Fruit fly (Drosophila melanogaster): ENCODE results near the gene Cht7.

Gene Cht7

dm6 chr3L:3149060-3149872 lies 42.5 kb upstream of the Cht7 start (continued):
- TF ChIP-seq Sry-δ (GFP tag; optimal IDR thresholded peaks at IDR 0.05) (no peak), mld (GFP tag; IDR thresholded peaks at IDR 0.05; ENCODE audit: partially characterized antibody) (no peak), CG31224 (GFP tag; IDR thresholded peaks at IDR 0.05) (no peak), Hsf (GFP tag; optimal IDR thresholded peaks at IDR 0.05) (no peak), amos (GFP tag; IDR thresholded peaks at IDR 0.05; ENCODE audit: partially characterized antibody) (peak; percentile 51; the same call in 1 of the 2 replicates), ranshi (GFP tag; IDR thresholded peaks at IDR 0.05) (peak; percentile 23; the same call in 1 of the 2 replicates), CG10543 (GFP tag; optimal IDR thresholded peaks at IDR 0.05) (peak; percentile 96), gro (GFP tag; optimal IDR thresholded peaks at IDR 0.05) (peak; percentile 44), aop (GFP tag; IDR thresholded peaks at IDR 0.05) (no peak), pros (GFP tag; optimal IDR thresholded peaks at IDR 0.05) (peak; percentile 90), Stat92E (GFP tag; optimal IDR thresholded peaks at IDR 0.05) (no peak), Xbp1 (GFP tag; optimal IDR thresholded peaks at IDR 0.05) (no peak), pfk (GFP tag; optimal IDR thresholded peaks at IDR 0.05) (peak; percentile 30), Ada2b (GFP tag; IDR thresholded peaks at IDR 0.05) (no peak), CG1832 (GFP tag; optimal IDR thresholded peaks at IDR 0.05) (peak; percentile 82), eyg (GFP tag; optimal IDR thresholded peaks at IDR 0.05) (peak; percentile 1), ab (GFP tag; optimal IDR thresholded peaks at IDR 0.05) (no peak), zfh1 (GFP tag; IDR thresholded peaks at IDR 0.05) (0 out of 3 replicates have a peak, but pooled peaks have one; percentile 32), cwo (GFP tag; optimal IDR thresholded peaks at IDR 0.05) (peak; percentile 46), rib (GFP tag; IDR thresholded peaks at IDR 0.05) (peak; percentile 86), cg (GFP tag; optimal IDR thresholded peaks at IDR 0.05) (peak; percentile 93), phol (tag; optimal IDR thresholded peaks at IDR 0.05) (no peak), CG15479 (GFP tag; optimal IDR thresholded peaks at IDR 0.05) (peak; percentile 6), CG6854 (GFP tag; optimal IDR thresholded peaks at IDR 0.05) (peak; percentile 45), CG14965 (GFP tag; optimal IDR thresholded peaks at IDR 0.05; ENCODE audit: borderline replicate concordance) (no peak), CG17328 (GFP tag; IDR thresholded peaks at IDR 0.05) (no peak), nom (GFP tag; optimal IDR thresholded peaks at IDR 0.05) (peak; percentile 25), CG2712 (tag; optimal IDR thresholded peaks at IDR 0.05) (no peak), CG10565 (GFP tag; optimal IDR thresholded peaks at IDR 0.05) (no peak), CG3847 (GFP tag; IDR thresholded peaks at IDR 0.05) (0 out of 2 replicates have a peak, but pooled peaks have one; percentile 6), cad (GFP tag; optimal IDR thresholded peaks at IDR 0.05) (no peak), Atf-2 (GFP tag; optimal IDR thresholded peaks at IDR 0.05) (no peak), CG3163 (GFP tag; optimal IDR thresholded peaks at IDR 0.05) (no peak), Oli (tag; optimal IDR thresholded peaks at IDR 0.05) (no peak), CG4854 (GFP tag; optimal IDR thresholded peaks at IDR 0.05) (no peak), pb (GFP tag; optimal IDR thresholded peaks at IDR 0.05) (no peak), CG16863 (GFP tag; optimal IDR thresholded peaks at IDR 0.05) (no peak), YL-1 (GFP tag; optimal IDR thresholded peaks at IDR 0.05) (peak; percentile 85), abd-A (tag; optimal IDR thresholded peaks at IDR 0.05) (peak; percentile 99), Hmr (GFP tag; optimal IDR thresholded peaks at IDR 0.05) (no peak), Ets97D (GFP tag; optimal IDR thresholded peaks at IDR 0.05) (no peak), CG17385 (GFP tag; optimal IDR thresholded peaks at IDR 0.05) (peak; percentile 82), CG18599 (GFP tag; optimal IDR thresholded peaks at IDR 0.05) (peak; percentile 63), HmgZ (tag; optimal IDR thresholded peaks at IDR 0.05) (peak; percentile 50), zfh2 (GFP tag; optimal IDR thresholded peaks at IDR 0.05) (no peak), CG17912 (GFP tag; optimal IDR thresholded peaks at IDR 0.05) (peak; percentile 23), D19B (GFP tag; optimal IDR thresholded peaks at IDR 0.05) (no peak), CG1647 (GFP tag; optimal IDR thresholded peaks at IDR 0.05) (no peak), CG8478 (optimal IDR thresholded peaks at IDR 0.05) (peak; percentile 54)

Measured in whole organism, embryonic.